Fruit fly (Drosophila melanogaster): ENCODE results near the gene CG46430.

dm6 chr3L:10478214-10478613, at the start of gene CG46430:
- TF ChIP-seq Hr39 (GFP tag; optimal IDR thresholded peaks at IDR 0.05) (no peak), OdsH (GFP tag; optimal IDR thresholded peaks at IDR 0.05) (no peak), CG32006 (GFP tag; optimal IDR thresholded peaks at IDR 0.05) (no peak), CG11294 (GFP tag; IDR thresholded peaks at IDR 0.05) (no peak), CG9139 (GFP tag; optimal IDR thresholded peaks at IDR 0.05) (no peak)

Data from whole organism, prepupa.